Fruit fly (Drosophila melanogaster): ENCODE results near the gene CG5664.

The CG5664 gene

DNA sequence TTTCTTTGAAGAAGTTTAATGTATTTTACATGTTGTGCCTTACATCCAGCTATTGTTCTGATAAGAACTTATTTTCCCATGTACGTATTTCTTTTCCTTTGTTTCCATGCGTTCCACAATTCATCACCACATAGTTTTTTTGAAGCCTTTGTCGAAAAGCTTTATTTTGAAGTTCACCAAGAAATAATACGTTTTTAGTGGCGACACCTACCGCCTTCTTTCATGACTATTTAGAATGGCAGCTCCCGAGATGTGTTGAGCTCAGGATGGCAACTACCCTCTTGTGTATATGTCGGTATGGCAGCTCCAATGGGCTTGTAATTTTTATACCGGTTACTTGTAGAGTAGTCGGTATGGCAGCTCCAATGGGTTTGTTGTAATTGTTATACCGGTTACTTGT, 42.7 kb upstream of the CG5664 start (continued):
- TF ChIP-seq H2.0 (GFP tag; IDR thresholded peaks at IDR 0.05) (no peak), grau (tag; optimal IDR thresholded peaks at IDR 0.05) (no peak), BtbVII (GFP tag; optimal IDR thresholded peaks at IDR 0.05) (no peak), CG8924 (tag; optimal IDR thresholded peaks at IDR 0.05) (no peak), dysf (GFP tag; IDR thresholded peaks at IDR 0.05) (no peak), CG3163 (GFP tag; optimal IDR thresholded peaks at IDR 0.05) (peak; percentile 87), tup (GFP tag; optimal IDR thresholded peaks at IDR 0.05) (no peak), pros (GFP tag; optimal IDR thresholded peaks at IDR 0.05) (no peak), Poxn (GFP tag; IDR thresholded peaks at IDR 0.05) (no peak), CG4328 (GFP tag; optimal IDR thresholded peaks at IDR 0.05) (no peak), CoRest (tag; optimal IDR thresholded peaks at IDR 0.05) (peak; percentile 38), gce (GFP tag; IDR thresholded peaks at IDR 0.05) (no peak), CG12299 (tag; optimal IDR thresholded peaks at IDR 0.05) (no peak), Lpt (GFP tag; optimal IDR thresholded peaks at IDR 0.05) (no peak), prd (optimal IDR thresholded peaks at IDR 0.05) (no peak), prd (GFP tag; IDR thresholded peaks at IDR 0.05) (no peak), sima (GFP tag; optimal IDR thresholded peaks at IDR 0.05) (no peak), lbe (GFP tag; optimal IDR thresholded peaks at IDR 0.05) (no peak), Mrtf (GFP tag; IDR thresholded peaks at IDR 0.05) (no peak), Atf3 (GFP tag; optimal IDR thresholded peaks at IDR 0.05) (no peak), klu (GFP tag; IDR thresholded peaks at IDR 0.05) (no peak), CG9727 (GFP tag; optimal IDR thresholded peaks at IDR 0.05) (no peak), repo (GFP tag; optimal IDR thresholded peaks at IDR 0.05) (no peak), Max (GFP tag; optimal IDR thresholded peaks at IDR 0.05) (no peak), CG1832 (GFP tag; optimal IDR thresholded peaks at IDR 0.05) (no peak), dpn (GFP tag; optimal IDR thresholded peaks at IDR 0.05) (peak; percentile 16 to 46), HHEX (GFP tag; optimal IDR thresholded peaks at IDR 0.05) (no peak), CG12391 (tag; optimal IDR thresholded peaks at IDR 0.05) (peak; percentile 16), CG8388 (GFP tag; optimal IDR thresholded peaks at IDR 0.05) (no peak), yki (optimal IDR thresholded peaks at IDR 0.05) (no peak), CG2129 (GFP tag; IDR thresholded peaks at IDR 0.05; ENCODE audit: partially characterized antibody) (no peak), CG14050 (GFP tag; IDR thresholded peaks at IDR 0.05) (no peak), CG11456 (GFP tag; IDR thresholded peaks at IDR 0.05) (no peak), CG3995 (GFP tag; optimal IDR thresholded peaks at IDR 0.05) (no peak), Hand (GFP tag; optimal IDR thresholded peaks at IDR 0.05) (no peak), CG8089 (GFP tag; optimal IDR thresholded peaks at IDR 0.05) (peak; percentile 9), fd96Cb (tag; optimal IDR thresholded peaks at IDR 0.05) (no peak), Antp (GFP tag; optimal IDR thresholded peaks at IDR 0.05) (no peak), chif (GFP tag; optimal IDR thresholded peaks at IDR 0.05) (peak in 1 of 2 experiments; percentile 40), Hmr (GFP tag; optimal IDR thresholded peaks at IDR 0.05) (peak; percentile 84), Nf-YB (GFP tag; optimal IDR thresholded peaks at IDR 0.05) (peak; percentile 26), crp (GFP tag; optimal IDR thresholded peaks at IDR 0.05) (no peak), ssp (GFP tag; IDR thresholded peaks at IDR 0.05) (no peak), CG32532 (GFP tag; IDR thresholded peaks at IDR 0.05) (peak; percentile 56; the same call in 1 of the 2 replicates), CG11723 (GFP tag; optimal IDR thresholded peaks at IDR 0.05) (no peak), CG8359 (GFP tag; optimal IDR thresholded peaks at IDR 0.05; ENCODE audit: borderline replicate concordance) (no peak), CG15073 (GFP tag; optimal IDR thresholded peaks at IDR 0.05) (no peak), CG2199 (GFP tag; IDR thresholded peaks at IDR 0.05) (peak; percentile 83; the same call in 1 of the 3 replicates), vnd (GFP tag; IDR thresholded peaks at IDR 0.05; ENCODE audit: partially characterized antibody) (no peak), CG17912 (GFP tag; optimal IDR thresholded peaks at IDR 0.05) (peak; percentile 54), amos (GFP tag; IDR thresholded peaks at IDR 0.05; ENCODE audit: partially characterized antibody) (peak; percentile 51), CG31388 (GFP tag; optimal IDR thresholded peaks at IDR 0.05) (no peak)
